Fruit fly (Drosophila melanogaster): ENCODE data around the gene CG12692.
A peak's percentile ranks its signal among the peaks of the same experiment; 100 is the strongest.

CG12692 gene

dm6 chrX:4262661-4263060 lies 39.5 kb downstream of the CG12692 start (continued):
- TF ChIP-seq pho (GFP tag; optimal IDR thresholded peaks at IDR 0.05) (peak; percentile 20), Dfd (GFP tag; optimal IDR thresholded peaks at IDR 0.05) (no peak), GATAe (GFP tag; conservative IDR thresholded peaks at IDR 0.05) (no peak), Atf-2 (GFP tag; optimal IDR thresholded peaks at IDR 0.05) (peak; percentile 1), CG17568 (GFP tag; optimal IDR thresholded peaks at IDR 0.05) (no peak), D19B (GFP tag; optimal IDR thresholded peaks at IDR 0.05) (no peak), nmo (GFP tag; optimal IDR thresholded peaks at IDR 0.05) (peak; percentile 52), CG13894 (tag; optimal IDR thresholded peaks at IDR 0.05) (no peak), pum (GFP tag; optimal IDR thresholded peaks at IDR 0.05) (peak; percentile 21), HLH4C (GFP tag; IDR thresholded peaks at IDR 0.05; ENCODE audit: partially characterized antibody) (no peak), CG4424 (GFP tag; optimal IDR thresholded peaks at IDR 0.05) (peak; percentile 28), Asciz (GFP tag; optimal IDR thresholded peaks at IDR 0.05) (peak; percentile 22), CG42726 (GFP tag; IDR thresholded peaks at IDR 0.05; ENCODE audit: partially characterized antibody) (no peak), NFAT (GFP tag; IDR thresholded peaks at IDR 0.05) (no peak; the same call in 1 of the 2 replicates), Aef1 (GFP tag; IDR thresholded peaks at IDR 0.05) (0 out of 3 replicates have a peak, but pooled peaks have one; percentile 23), CG3838 (GFP tag; optimal IDR thresholded peaks at IDR 0.05) (no peak), ttk (GFP tag; IDR thresholded peaks at IDR 0.05) (peak; percentile 16; the same call in 1 of the 2 replicates), CG14050 (GFP tag; IDR thresholded peaks at IDR 0.05) (no peak), rib (GFP tag; IDR thresholded peaks at IDR 0.05) (no peak), CG15011 (GFP tag; optimal IDR thresholded peaks at IDR 0.05) (no peak), NC2β (GFP tag; optimal IDR thresholded peaks at IDR 0.05) (no peak), eyg (GFP tag; optimal IDR thresholded peaks at IDR 0.05) (peak; percentile 29), Six4 (GFP tag; optimal IDR thresholded peaks at IDR 0.05) (peak; percentile 16), CG6689 (GFP tag; IDR thresholded peaks at IDR 0.05) (peak; percentile 62; the same call in 1 of the 2 replicates), p53 (GFP tag; optimal IDR thresholded peaks at IDR 0.05) (no peak), odd (GFP tag; optimal IDR thresholded peaks at IDR 0.05) (no peak), CG11085 (GFP tag; IDR thresholded peaks at IDR 0.05) (0 out of 2 replicates have a peak, but pooled peaks have one; percentile 16), Sry-β (GFP tag; optimal IDR thresholded peaks at IDR 0.05) (no peak), CG11560 (tag; IDR thresholded peaks at IDR 0.05) (no peak), CG8290 (GFP tag; optimal IDR thresholded peaks at IDR 0.05) (no peak), CG8290 (tag; optimal IDR thresholded peaks at IDR 0.05) (peak in 1 of 2 experiments; percentile 88), CG16813 (GFP tag; IDR thresholded peaks at IDR 0.05; ENCODE audit: partially characterized antibody) (no peak)

- no peak for TF ChIP-seq Bgb (GFP tag; IDR thresholded peaks at IDR 0.05; ENCODE audit: partially characterized antibody)
- no peak for TF ChIP-seq zf30C (GFP tag; optimal IDR thresholded peaks at IDR 0.05)
- no peak for TF ChIP-seq TFAM (GFP tag; optimal IDR thresholded peaks at IDR 0.05)
- no peak for TF ChIP-seq CG13424 (tag; optimal IDR thresholded peaks at IDR 0.05)
- no peak for TF ChIP-seq rib (GFP tag; IDR thresholded peaks at IDR 0.05)
- no peak for TF ChIP-seq E2f2 (GFP tag; IDR thresholded peaks at IDR 0.05)
- no peak for TF ChIP-seq CG6791 (GFP tag; IDR thresholded peaks at IDR 0.05; ENCODE audit: partially characterized antibody)
- no peak for TF ChIP-seq CG12219 (GFP tag; optimal IDR thresholded peaks at IDR 0.05)
- no peak for TF ChIP-seq HLH4C (GFP tag; IDR thresholded peaks at IDR 0.05; ENCODE audit: partially characterized antibody)
- no peak for TF ChIP-seq CG1233 (GFP tag; optimal IDR thresholded peaks at IDR 0.05)
- no peak for TF ChIP-seq trem (tag; optimal IDR thresholded peaks at IDR 0.05)
These were observed 49.5 kb downstream of the CG12692 start, which contains the start of gene CG15576 for dm6 chrX:4252690-4253089. TSS of gene CG15576 (minus strand) at chrX:4252790.
